Worm (Caenorhabditis elegans) whole organism, early embryonic: ENCODE measurements around the gene srx-67.

Experiments
- B0310.2 ChIP-seq: sonication (generic microtip); optimal IDR thresholded peaks from 2 replicates; lab custom pipeline; 2016; ENCODE audit warnings: mild to moderate bottlenecking, missing genetic modification characterization, missing compliant biosample characterization
- F13C5.2 ChIP-seq: sonication (generic microtip); optimal IDR thresholded peaks from 2 replicates; lab custom pipeline; 2017; ENCODE audit warnings: mild to moderate bottlenecking, missing genetic modification characterization, inconsistent platforms, missing compliant biosample characterization
- aly-1 ChIP-seq: sonication (generic microtip); optimal IDR thresholded peaks from 2 replicates; lab custom pipeline; 2016; ENCODE audit warnings: missing genetic modification characterization, missing compliant biosample characterization
- ama-1 ChIP-seq: fragments of 150-350 bp; optimal IDR thresholded peaks from 2 replicates; lab custom pipeline; 2014
- ceh-13 ChIP-seq: fragments of 200-800 bp; sonication (Bioruptor generic); optimal IDR thresholded peaks from 2 replicates; lab custom pipeline; 2018; ENCODE audit warnings: mild to moderate bottlenecking, missing genetic modification characterization, missing compliant biosample characterization
- ceh-36 ChIP-seq: sonication (generic microtip); optimal IDR thresholded peaks from 2 replicates; lab custom pipeline; 2016; ENCODE audit warnings: missing genetic modification characterization, inconsistent platforms, missing compliant biosample characterization
- ets-7 ChIP-seq: sonication (generic microtip); optimal IDR thresholded peaks from 2 replicates; lab custom pipeline; 2016; ENCODE audit warnings: missing genotype, missing genetic modification characterization, missing compliant biosample characterization
- flt-1 ChIP-seq: fragments of 200-800 bp; sonication (Bioruptor generic); IDR thresholded peaks from 2 replicates; pipeline ENCODE4 v1.3.6; 2022; ENCODE audit warnings: missing genetic modification characterization, missing compliant biosample characterization
- hmbx-1 ChIP-seq: sonication (generic microtip); optimal IDR thresholded peaks from 2 replicates; lab custom pipeline; 2016; ENCODE audit warnings: mild to moderate bottlenecking, missing genetic modification characterization, missing compliant biosample characterization
- hmg-4 ChIP-seq: fragments of 200-800 bp; sonication (Bioruptor generic); optimal IDR thresholded peaks from 2 replicates; lab custom pipeline; 2018; ENCODE audit warnings: mild to moderate bottlenecking, missing genetic modification characterization, missing compliant biosample characterization
- hnd-1 ChIP-seq: sonication (generic microtip); optimal IDR thresholded peaks from 2 replicates; lab custom pipeline; 2016; ENCODE audit warnings: missing genetic modification characterization, missing compliant biosample characterization
- pes-1 ChIP-seq: fragments of 200-800 bp; sonication (Bioruptor generic); IDR thresholded peaks from 2 replicates; pipeline ENCODE4 v1.3.6; 2022; ENCODE audit warnings: missing genetic modification reagents, missing genetic modification characterization, missing compliant biosample characterization
- scrt-1 ChIP-seq: fragments of 200-800 bp; sonication (Bioruptor generic); IDR thresholded peaks from 2 replicates; pipeline ENCODE4 v1.3.6; 2022; ENCODE audit warnings: missing genetic modification characterization, missing compliant biosample characterization
- sea-1 ChIP-seq: fragments of 200-800 bp; sonication (Bioruptor generic); conservative IDR thresholded peaks from 2 replicates; pipeline ENCODE4 v1.3.6; 2022; ENCODE audit warnings: missing genetic modification characterization, missing compliant biosample characterization
- tbx-11 ChIP-seq: fragments of 200-800 bp; sonication (Bioruptor generic); IDR thresholded peaks from 2 replicates; pipeline ENCODE4 v1.3.6; 2022; ENCODE audit warnings: missing genetic modification characterization, missing compliant biosample characterization
- tbx-37 ChIP-seq: fragments of 200-800 bp; sonication (Bioruptor generic); conservative IDR thresholded peaks from 2 replicates; pipeline ENCODE4 v1.3.6; 2022; ENCODE audit warnings: missing genetic modification reagents, missing genetic modification characterization, missing compliant biosample characterization
- tra-4 ChIP-seq: sonication (generic microtip); optimal IDR thresholded peaks from 2 replicates; lab custom pipeline; 2017; ENCODE audit warnings: missing genetic modification characterization, missing compliant biosample characterization

The srx-67 gene

ce11 chrV:3902458-3903157 is 14.0 kb upstream of the srx-67 start, which contains the start of the genes str-229 and srh-190:
TSS of gene str-229 (minus strand) at chrV:3902558.
TSS of gene srh-190 (plus strand) at chrV:3903107.
- TF ChIP-seq hmg-4 (GFP tag; lab: Kevin White, UChicago) (no peak), tbx-37 (GFP tag; lab: Robert Waterston, UW) (no peak), B0310.2 (no peak), ets-7 (no peak), aly-1 (tag; lab: Kevin White, UChicago) (no peak), F13C5.2 (tag; lab: Kevin White, UChicago) (no peak), ama-1 (no peak), ceh-13 (GFP tag; lab: Kevin White, UChicago) (no peak), pes-1 (no peak), hnd-1 (tag; lab: Kevin White, UChicago) (no peak), tbx-11 (no peak), flt-1 (no peak), ceh-36 (tag; lab: Kevin White, UChicago) (no peak), hmbx-1 (no peak), sea-1 (no peak), scrt-1 (GFP tag; lab: Robert Waterston, UW) (no peak), tra-4 (tag; lab: Kevin White, UChicago) (no peak)

ce11 chrV:3903424-3903823 is 13.2 kb upstream of the srx-67 start:
- TF ChIP-seq F13C5.2 (tag; lab: Kevin White, UChicago) (no peak), aly-1 (tag; lab: Kevin White, UChicago) (no peak), B0310.2 (no peak), hmbx-1 (no peak), sea-1 (no peak), flt-1 (no peak), tbx-11 (no peak)

ce11 chrV:3905841-3906240 is 10.7 kb upstream of the srx-67 start, which contains the start of gene nhr-156:
TSS of gene nhr-156 (plus strand) at chrV:3906106.
- TF ChIP-seq F13C5.2 (tag; lab: Kevin White, UChicago) (no peak), tra-4 (tag; lab: Kevin White, UChicago) (no peak), scrt-1 (GFP tag; lab: Robert Waterston, UW) (no peak), ets-7 (no peak), ceh-36 (tag; lab: Kevin White, UChicago) (no peak), flt-1 (no peak), hnd-1 (tag; lab: Kevin White, UChicago) (no peak), tbx-11 (no peak), hmg-4 (GFP tag; lab: Kevin White, UChicago) (no peak)

ce11 chrV:3912472-3912871 is 4.1 kb upstream of the srx-67 start, which contains the start of gene srx-68:
TSS of gene srx-68 (plus strand) at chrV:3912772.
- TF ChIP-seq tra-4 (tag; lab: Kevin White, UChicago) = no peak
- no peak for TF ChIP-seq hmbx-1
- no peak for TF ChIP-seq ceh-36 (tag; lab: Kevin White, UChicago)
- TF ChIP-seq sea-1 = no peak
- TF ChIP-seq tbx-37 (GFP tag; lab: Robert Waterston, UW) = no peak
- no peak for TF ChIP-seq aly-1 (tag; lab: Kevin White, UChicago)

ce11 chrV:3913131-3913530 is 3.4 kb upstream of the srx-67 start:
- no peak for TF ChIP-seq tra-4 (tag; lab: Kevin White, UChicago)
- TF ChIP-seq hnd-1 (tag; lab: Kevin White, UChicago) = no peak
- TF ChIP-seq hmbx-1 = no peak
- TF ChIP-seq sea-1 = no peak
- no peak for TF ChIP-seq flt-1
- TF ChIP-seq tbx-37 (GFP tag; lab: Robert Waterston, UW) = no peak

ce11 chrV:3919289-3919688 is 2.7 kb downstream of the srx-67 start, which contains the start of gene srx-66:
TSS of gene srx-66 (plus strand) at chrV:3919589.
- TF ChIP-seq sea-1 (no peak), tbx-37 (GFP tag; lab: Robert Waterston, UW) (no peak), ceh-36 (tag; lab: Kevin White, UChicago) (no peak)

- no peak for TF ChIP-seq ceh-13 (GFP tag; lab: Kevin White, UChicago)
- no peak for TF ChIP-seq ceh-36 (tag; lab: Kevin White, UChicago)
- TF ChIP-seq hmg-4 (GFP tag; lab: Kevin White, UChicago) = no peak
- TF ChIP-seq F13C5.2 (tag; lab: Kevin White, UChicago) = no peak
- no peak for TF ChIP-seq B0310.2
- no peak for TF ChIP-seq sea-1
- no peak for TF ChIP-seq hmbx-1
- no peak for TF ChIP-seq flt-1
- no peak for TF ChIP-seq aly-1 (tag; lab: Kevin White, UChicago)
Observed at ce11 chrV:3921635-3922034, 5.1 kb downstream of the srx-67 start, which contains the start of gene srx-65. TSS of gene srx-65 (plus strand) at chrV:3921935.

- TF ChIP-seq tbx-11 = no peak
- no peak for TF ChIP-seq flt-1
- TF ChIP-seq B0310.2 = no peak
- no peak for TF ChIP-seq ceh-13 (GFP tag; lab: Kevin White, UChicago)
- no peak for TF ChIP-seq tra-4 (tag; lab: Kevin White, UChicago)
Observed at ce11 chrV:3922547-3922946, 6.0 kb downstream of the srx-67 start.

ce11 chrV:3927522-3927921 is 10.9 kb downstream of the srx-67 start:
- no peak for TF ChIP-seq ama-1
- TF ChIP-seq hmbx-1 = no peak
- TF ChIP-seq ets-7 = no peak
- no peak for TF ChIP-seq sea-1
- no peak for TF ChIP-seq flt-1
- no peak for TF ChIP-seq scrt-1 (GFP tag; lab: Robert Waterston, UW)
- TF ChIP-seq tra-4 (tag; lab: Kevin White, UChicago) = no peak
- no peak for TF ChIP-seq ceh-36 (tag; lab: Kevin White, UChicago)
- TF ChIP-seq tbx-37 (GFP tag; lab: Robert Waterston, UW) = no peak
- TF ChIP-seq hnd-1 (tag; lab: Kevin White, UChicago) = no peak
- no peak for TF ChIP-seq aly-1 (tag; lab: Kevin White, UChicago)
- no peak for TF ChIP-seq B0310.2
- no peak for TF ChIP-seq hmg-4 (GFP tag; lab: Kevin White, UChicago)
- no peak for TF ChIP-seq pes-1
